Worm (Caenorhabditis elegans) whole organism, midembryonic: ENCODE measurements around the gene ssna-1.

ENCODE experiments used
- T22C8.4 ChIP-seq: fragments of 200-800 bp; sonication (Bioruptor generic); IDR thresholded peaks from 2 replicates; pipeline ENCODE4 v1.3.6; 2022; ENCODE audit warnings: missing genetic modification characterization, missing compliant biosample characterization
- flt-1 ChIP-seq: fragments of 200-800 bp; sonication (Bioruptor generic); IDR thresholded peaks from 2 replicates; pipeline ENCODE4 v1.3.6; 2022; ENCODE audit warnings: missing genetic modification characterization, missing compliant biosample characterization
- klf-2 ChIP-seq: fragments of 200-800 bp; sonication (Bioruptor generic); conservative IDR thresholded peaks from 2 replicates; pipeline ENCODE4 v1.3.6; 2022; ENCODE audit warnings: missing genetic modification reagents, missing genetic modification characterization, missing compliant biosample characterization

ce11 chrIV:366406-366805 lies 21.5 kb upstream of the ssna-1 start:
- TF ChIP-seq klf-2 (GFP tag; lab: Robert Waterston, UW) = no peak
- no peak for TF ChIP-seq T22C8.4 (GFP tag; lab: Robert Waterston, UW)
- TF ChIP-seq flt-1 = no peak
